Worm (Caenorhabditis elegans) whole organism, L4 larva: Measurements from ENCODE around the gene C31H2.3.

ENCODE experiments used
- F44E2.7 ChIP-seq: fragments of 200-800 bp; sonication (Bioruptor generic); IDR thresholded peaks from 2 replicates; pipeline ENCODE4 v2.1.2; 2022; ENCODE audit warnings: missing genetic modification characterization, missing compliant biosample characterization
- Y105C5A.15 ChIP-seq: fragments of 200-800 bp; sonication (Bioruptor generic); IDR thresholded peaks from 2 replicates; pipeline ENCODE4 v1.3.6; 2022; ENCODE audit warnings: missing genetic modification characterization, missing compliant biosample characterization
- Y48G9A.11 ChIP-seq: fragments of 200-800 bp; sonication (Bioruptor generic); IDR thresholded peaks from 2 replicates; pipeline ENCODE4 v1.3.6; 2022; ENCODE audit warnings: missing genetic modification reagents, missing genetic modification characterization, missing compliant biosample characterization
- Y5F2A.4 ChIP-seq: fragments of 200-800 bp; sonication (Bioruptor generic); optimal IDR thresholded peaks from 2 replicates; lab custom pipeline; 2018; ENCODE audit warnings: mild to moderate bottlenecking, missing genetic modification characterization, missing compliant biosample characterization
- Y75B8A.6 ChIP-seq: fragments of 200-800 bp; sonication (Bioruptor generic); IDR thresholded peaks from 2 replicates; pipeline ENCODE4 v1.3.6; 2022; ENCODE audit warnings: missing genetic modification reagents, missing genetic modification characterization, missing compliant biosample characterization
- aha-1 ChIP-seq: fragments of 150-350 bp; peaks from one replicate; lab custom pipeline; 2014; ENCODE audit warnings: missing biosample characterization, missing genetic modification characterization
- ceh-20 ChIP-seq: fragments of 200-800 bp; sonication (Bioruptor generic); IDR thresholded peaks from 2 replicates; pipeline ENCODE4 v1.3.6; 2022; ENCODE audit warnings: missing genetic modification reagents, missing genetic modification characterization, missing compliant biosample characterization
- ceh-62 ChIP-seq: sonication (generic microtip); optimal IDR thresholded peaks from 2 replicates; lab custom pipeline; 2017; ENCODE audit warnings: missing biosample characterization, missing genetic modification characterization
- ceh-82 ChIP-seq: sonication (generic microtip); optimal IDR thresholded peaks from 2 replicates; lab custom pipeline; 2017; ENCODE audit warnings: missing biosample characterization, missing genetic modification characterization
- cey-2 ChIP-seq: sonication (generic microtip); optimal IDR thresholded peaks from 3 replicates; lab custom pipeline; 2017; ENCODE audit warnings: missing genetic modification characterization, mild to moderate bottlenecking, missing compliant biosample characterization, antibody characterized with exemption, borderline replicate concordance; ENCODE audit not compliant: insufficient read depth
- ctbp-1 ChIP-seq: fragments of 200-800 bp; sonication (Bioruptor generic); IDR thresholded peaks from 2 replicates; pipeline ENCODE4 v1.3.6; 2022; ENCODE audit warnings: missing genetic modification reagents, missing genetic modification characterization, missing compliant biosample characterization
- daf-16 ChIP-seq, 3 experiments: sonication (generic microtip); optimal IDR thresholded peaks; 2 replicates each; lab custom pipeline; 2016 to 2017; ENCODE audit warnings: missing genetic modification characterization in 3 of 3, missing genetic modification reagents in 3 of 3, mild to moderate bottlenecking in 2 of 3, missing compliant biosample characterization in 2 of 3, missing biosample characterization in 1 of 3, moderate library complexity in 1 of 3
- dmd-6 ChIP-seq: fragments of 200-800 bp; sonication (Bioruptor generic); IDR thresholded peaks from 2 replicates; pipeline ENCODE4 v1.3.6; 2022; ENCODE audit warnings: missing genetic modification reagents, missing genetic modification characterization, missing compliant biosample characterization
- egl-27 ChIP-seq: sonication (generic microtip); optimal IDR thresholded peaks from 3 replicates; lab custom pipeline; 2017; ENCODE audit warnings: missing biosample characterization, missing genetic modification reagents, missing genetic modification characterization
- egl-43 ChIP-seq: fragments of 200-800 bp; sonication (Bioruptor generic); IDR thresholded peaks from 2 replicates; pipeline ENCODE4 v1.3.6; 2022; ENCODE audit warnings: missing genetic modification reagents, missing genetic modification characterization, missing compliant biosample characterization
- fos-1 ChIP-seq: fragments of 150-350 bp; optimal IDR thresholded peaks from 2 replicates; lab custom pipeline; 2014; ENCODE audit warnings: missing biosample characterization, missing genetic modification characterization
- hlh-11 ChIP-seq: fragments of 200-800 bp; sonication (Bioruptor generic); optimal IDR thresholded peaks from 2 replicates; lab custom pipeline; 2018; ENCODE audit warnings: mild to moderate bottlenecking, missing genetic modification characterization, missing compliant biosample characterization
- hlh-30 ChIP-seq: sonication (generic microtip); optimal IDR thresholded peaks from 2 replicates; lab custom pipeline; 2017; ENCODE audit warnings: antibody characterized with exemption, mild to moderate bottlenecking, missing genetic modification characterization, missing compliant biosample characterization; ENCODE audit not compliant: insufficient read depth
- hmg-1.1 ChIP-seq: fragments of 200-800 bp; sonication (Bioruptor generic); IDR thresholded peaks from 2 replicates; pipeline ENCODE4 v1.3.6; 2022; ENCODE audit warnings: missing genetic modification reagents, missing genetic modification characterization, missing compliant biosample characterization
- jun-1 ChIP-seq: fragments of 150-350 bp; optimal IDR thresholded peaks from 2 replicates; lab custom pipeline; 2014; ENCODE audit warnings: missing biosample characterization, missing genetic modification reagents, missing genetic modification characterization
- lin-39 ChIP-seq: fragments of 150-350 bp; optimal IDR thresholded peaks from 2 replicates; lab custom pipeline; 2014; ENCODE audit warnings: missing biosample characterization, missing genetic modification reagents, missing genetic modification characterization
- lsy-2 ChIP-seq, 2 experiments: fragments of 150-350 bp in 1 of 2; sonication (generic microtip) in 1 of 2; optimal IDR thresholded peaks; 2 replicates each; lab custom pipeline; 2014 to 2017; ENCODE audit warnings: missing biosample characterization in 2 of 2, missing genetic modification characterization in 2 of 2
- madf-5 ChIP-seq, 2 experiments: fragments of 200-800 bp; sonication (Bioruptor generic); IDR thresholded peaks; 2 replicates each; pipeline ENCODE4 v1.3.6; 2022; ENCODE audit warnings: missing compliant biosample characterization in 2 of 2, missing genetic modification characterization in 2 of 2
- mdl-1 ChIP-seq, 2 experiments: fragments of 150-350 bp in 1 of 2; sonication (generic microtip) in 1 of 2; optimal IDR thresholded peaks; 2 replicates each; lab custom pipeline; 2014 to 2017; ENCODE audit warnings: missing biosample characterization in 2 of 2, missing genetic modification characterization in 2 of 2
- mdt-29 ChIP-seq: fragments of 200-800 bp; sonication (Bioruptor generic); IDR thresholded peaks from 2 replicates; pipeline ENCODE4 v1.3.6; 2022; ENCODE audit warnings: missing genetic modification reagents, missing genetic modification characterization, missing compliant biosample characterization
- mep-1 ChIP-seq: fragments of 150-350 bp; sonication (generic microtip); optimal IDR thresholded peaks from 3 replicates; lab custom pipeline; 2014; ENCODE audit warnings: missing biosample characterization, missing genetic modification characterization
- mes-2 ChIP-seq: sonication (generic microtip); optimal IDR thresholded peaks from 2 replicates; lab custom pipeline; 2016; ENCODE audit warnings: missing genotype, mild to moderate bottlenecking, missing genetic modification characterization, missing compliant biosample characterization; ENCODE audit not compliant: poor library complexity, severe bottlenecking
- mxl-2 ChIP-seq: fragments of 200-800 bp; sonication (Bioruptor generic); conservative IDR thresholded peaks from 2 replicates; pipeline ENCODE4 v1.3.6; 2022; ENCODE audit warnings: missing genetic modification reagents, missing genetic modification characterization, missing compliant biosample characterization
- nhr-11 ChIP-seq: fragments of 150-350 bp; optimal IDR thresholded peaks from 2 replicates; lab custom pipeline; 2014; ENCODE audit warnings: missing biosample characterization, missing genetic modification characterization
- nhr-28 ChIP-seq: fragments of 150-350 bp; optimal IDR thresholded peaks from 2 replicates; lab custom pipeline; 2014; ENCODE audit warnings: missing biosample characterization, missing genetic modification characterization
- nhr-42 ChIP-seq: fragments of 200-800 bp; sonication (Bioruptor generic); IDR thresholded peaks from 2 replicates; pipeline ENCODE4 v1.3.6; 2022; ENCODE audit warnings: missing genetic modification characterization, missing compliant biosample characterization
- rbr-2 ChIP-seq: sonication (generic microtip); optimal IDR thresholded peaks from 2 replicates; lab custom pipeline; 2016; ENCODE audit warnings: missing genotype, missing genetic modification characterization, missing compliant biosample characterization
- tag-97 ChIP-seq: fragments of 200-800 bp; sonication (Bioruptor generic); IDR thresholded peaks from 2 replicates; pipeline ENCODE4 v1.3.6; 2022; ENCODE audit warnings: missing genetic modification characterization, missing compliant biosample characterization
- tra-1 ChIP-seq: fragments of 200-800 bp; sonication (Bioruptor generic); IDR thresholded peaks from 2 replicates; pipeline ENCODE4 v1.3.6; 2022; ENCODE audit warnings: missing genetic modification reagents, missing genetic modification characterization, missing compliant biosample characterization
- unc-62 ChIP-seq, 3 experiments: fragments of 150-350 bp in 1 of 3; sonication (generic microtip); optimal IDR thresholded peaks in 2 of 3; peaks in 1 of 3; 1 replicate in 1 of 3; 2 replicates in 2 of 3; lab custom pipeline; 2014 to 2017; ENCODE audit warnings: missing biosample characterization in 3 of 3, missing genetic modification characterization in 3 of 3, missing genetic modification reagents in 3 of 3, missing genotype in 1 of 3
- vab-7 ChIP-seq: fragments of 200-800 bp; sonication (Bioruptor generic); IDR thresholded peaks from 2 replicates; pipeline ENCODE4 v1.3.6; 2022; ENCODE audit warnings: missing genetic modification reagents, missing genetic modification characterization, missing compliant biosample characterization
- zfp-2 ChIP-seq: sonication (generic microtip); optimal IDR thresholded peaks from 2 replicates; lab custom pipeline; 2016; ENCODE audit warnings: mild to moderate bottlenecking, missing genetic modification characterization, missing compliant biosample characterization
- zip-2 ChIP-seq: fragments of 150-350 bp; optimal IDR thresholded peaks from 2 replicates; lab custom pipeline; 2014; ENCODE audit warnings: missing biosample characterization, missing genetic modification characterization

C31H2.3 gene

ce11 chrX:5122369-5122768, 31.8 kb downstream of the C31H2.3 start (continued):
- TF ChIP-seq mdt-29 (peak; percentile 84), zip-2 (no peak), ceh-20 (peak; percentile 53; the same call in 1 of the 2 replicates), dmd-6 (GFP tag; lab: Robert Waterston, UW) (peak; percentile 80), egl-27 (tag; lab: Kevin White, UChicago) (no peak), ceh-62 (no peak)

- TF ChIP-seq tag-97 (GFP tag; lab: Robert Waterston, UW) = no peak
- TF ChIP-seq ctbp-1 (GFP tag; lab: Robert Waterston, UW) = 0 out of 2 replicates have a peak, but pooled peaks have one; percentile 13
- no peak for TF ChIP-seq nhr-28 (tag; lab: Kevin White, UChicago)
- no peak for TF ChIP-seq egl-27 (tag; lab: Kevin White, UChicago)
- TF ChIP-seq cey-2 = no peak
- no peak for TF ChIP-seq ceh-82 (tag; lab: Kevin White, UChicago)
- peak; percentile 21 for TF ChIP-seq rbr-2 (tag; lab: Kevin White, UChicago)
- peak; percentile 34 for TF ChIP-seq mep-1
- TF ChIP-seq nhr-11 (tag; lab: Kevin White, UChicago) = peak; percentile 55
- peak; percentile 78 for TF ChIP-seq hlh-30
- TF ChIP-seq aha-1 (tag; lab: Kevin White, UChicago) = peak; percentile 91
- TF ChIP-seq unc-62 (GFP tag; optimal IDR thresholded peaks at IDR 0.05 in 1 of 2; lab: Kevin White, UChicago) = peak in 1 of 2 experiments; percentile 98
- TF ChIP-seq unc-62 (tag; optimal IDR thresholded peaks at IDR 0.05; lab: Kevin White, UChicago) = no peak
- peak; percentile 47; the same call in 1 of the 2 replicates for TF ChIP-seq hmg-1.1
- TF ChIP-seq jun-1 (tag; lab: Kevin White, UChicago) = no peak
- TF ChIP-seq lsy-2 (tag; optimal IDR thresholded peaks at IDR 0.05; lab: Kevin White, UChicago) = peak in 1 of 2 experiments; percentile 39
- 0 out of 2 replicates have a peak, but pooled peaks have one; percentile 22 for TF ChIP-seq vab-7
- TF ChIP-seq egl-43 (GFP tag; lab: Robert Waterston, UW) = peak; percentile 37; the same call in 1 of the 2 replicates
- TF ChIP-seq, all 104 proteins: peak for 11
These were observed 32.4 kb downstream of the C31H2.3 start for ce11 chrX:5121789-5122188.

ce11 chrX:5120807-5121206, 33.4 kb downstream of the C31H2.3 start:
- TF ChIP-seq F44E2.7 (no peak), tra-1 (GFP tag; lab: Robert Waterston, UW) (0 out of 2 replicates have a peak, but pooled peaks have one; percentile 7), unc-62 (GFP tag; optimal IDR thresholded peaks at IDR 0.05 in 1 of 2; lab: Kevin White, UChicago) (peak in 1 of 2 experiments; percentile 73), unc-62 (tag; optimal IDR thresholded peaks at IDR 0.05; lab: Kevin White, UChicago) (no peak), mes-2 (tag; lab: Kevin White, UChicago) (peak; percentile 12)

- TF ChIP-seq Y48G9A.11 (GFP tag; lab: Robert Waterston, UW) = no peak
- no peak for TF ChIP-seq zfp-2 (tag; lab: Kevin White, UChicago)
- no peak for TF ChIP-seq mdl-1 (tag; optimal IDR thresholded peaks at IDR 0.05; lab: Kevin White, UChicago)
- TF ChIP-seq mxl-2 (GFP tag; lab: Robert Waterston, UW) = no peak
- no peak for TF ChIP-seq fos-1
- TF ChIP-seq hlh-30 = peak; percentile 49
- no peak for TF ChIP-seq daf-16 (GFP tag; optimal IDR thresholded peaks at IDR 0.05; lab: Kevin White, UChicago)
- no peak for TF ChIP-seq daf-16 (tag; optimal IDR thresholded peaks at IDR 0.05; lab: Kevin White, UChicago)
- TF ChIP-seq Y105C5A.15 = no peak
- no peak for TF ChIP-seq Y5F2A.4 (GFP tag; lab: Kevin White, UChicago)
- peak; percentile 75 for TF ChIP-seq aha-1 (tag; lab: Kevin White, UChicago)
- TF ChIP-seq cey-2 = no peak
- TF ChIP-seq hlh-11 = no peak
- no peak for TF ChIP-seq madf-5 (GFP tag; IDR thresholded peaks at IDR 0.05; lab: Robert Waterston, UW)
- TF ChIP-seq Y75B8A.6 (GFP tag; lab: Robert Waterston, UW) = no peak
- TF ChIP-seq lin-39 (tag; lab: Kevin White, UChicago) = no peak
- TF ChIP-seq nhr-42 = no peak
- no peak for TF ChIP-seq mep-1
These were observed 34.0 kb downstream of the C31H2.3 start for ce11 chrX:5120196-5120595.
